Worm (Caenorhabditis elegans): ENCODE measurements around the gene ent-1.

ce11 chrIV:11645354-11645753 lies 9.9 kb downstream of the ent-1 start:
- TF ChIP-seq lin-15B (tag; optimal IDR thresholded peaks at IDR 0.05) (no peak), nhr-23 (tag; optimal IDR thresholded peaks at IDR 0.05) (no peak), elt-1 (tag; optimal IDR thresholded peaks at IDR 0.05) (no peak), nhr-11 (tag; optimal IDR thresholded peaks at IDR 0.05) (peak; percentile 26), egl-27 (tag; optimal IDR thresholded peaks at IDR 0.05) (no peak), jun-1 (tag; optimal IDR thresholded peaks at IDR 0.05) (no peak), fos-1 (tag; optimal IDR thresholded peaks at IDR 0.05) (no peak), unc-62 (GFP tag; optimal IDR thresholded peaks at IDR 0.05) (no peak), pha-4 (tag; optimal IDR thresholded peaks at IDR 0.05) (no peak), nhr-76 (tag; optimal IDR thresholded peaks at IDR 0.05) (no peak), nhr-12 (tag; optimal IDR thresholded peaks at IDR 0.05) (no peak), mdl-1 (tag; optimal IDR thresholded peaks at IDR 0.05) (no peak)
